Fruit fly (Drosophila melanogaster): ENCODE measurements around the gene Drak.

Drak gene

dm6 chrX:11464047-11464446 is 28.9 kb upstream of the Drak start:
- peak; percentile 65 for TF ChIP-seq sd (tag; optimal IDR thresholded peaks at IDR 0.05)
- TF ChIP-seq CG10431 (GFP tag; optimal IDR thresholded peaks at IDR 0.05): no peak
- TF ChIP-seq chinmo (GFP tag; IDR thresholded peaks at IDR 0.05; ENCODE audit: partially characterized antibody): 0 out of 4 replicates have a peak, but pooled peaks have one; percentile 23
- peak; percentile 23; the same call in 1 of the 3 replicates for TF ChIP-seq so (GFP tag; IDR thresholded peaks at IDR 0.05)
- peak; percentile 67; the same call in 2 of the 3 replicates for TF ChIP-seq sr (GFP tag; IDR thresholded peaks at IDR 0.05)
- TF ChIP-seq CG12769 (tag; optimal IDR thresholded peaks at IDR 0.05): peak; percentile 1
- TF ChIP-seq abd-A (tag; optimal IDR thresholded peaks at IDR 0.05): peak; percentile 13
- TF ChIP-seq Dll (GFP tag; IDR thresholded peaks at IDR 0.05; ENCODE audit: partially characterized antibody): no peak
- TF ChIP-seq cwo (GFP tag; optimal IDR thresholded peaks at IDR 0.05): peak; percentile 64

dm6 chrX:11466757-11467156 is 26.2 kb upstream of the Drak start:
- TF ChIP-seq CG1603 (tag; optimal IDR thresholded peaks at IDR 0.05): peak; percentile 32
- 0 out of 3 replicates have a peak, but pooled peaks have one; percentile 44 for TF ChIP-seq so (GFP tag; IDR thresholded peaks at IDR 0.05)
- no peak for TF ChIP-seq Dip3 (GFP tag; optimal IDR thresholded peaks at IDR 0.05)
- TF ChIP-seq CG6175 (GFP tag; IDR thresholded peaks at IDR 0.05): 0 out of 3 replicates have a peak, but pooled peaks have one; percentile 28
- TF ChIP-seq hkb (optimal IDR thresholded peaks at IDR 0.05): no peak
- 0 out of 2 replicates have a peak, but pooled peaks have one; percentile 18 for TF ChIP-seq hkb (GFP tag; IDR thresholded peaks at IDR 0.05)
- TF ChIP-seq CG32772 (GFP tag; IDR thresholded peaks at IDR 0.05): 0 out of 2 replicates have a peak, but pooled peaks have one; percentile 23
- no peak for TF ChIP-seq CG8924 (tag; optimal IDR thresholded peaks at IDR 0.05)
- TF ChIP-seq ro (GFP tag; IDR thresholded peaks at IDR 0.05): no peak
- peak; percentile 41; the same call in 1 of the 2 replicates for TF ChIP-seq Ptx1 (GFP tag; IDR thresholded peaks at IDR 0.05)
- no peak for TF ChIP-seq zen (tag; optimal IDR thresholded peaks at IDR 0.05)
- TF ChIP-seq CG16863 (GFP tag; optimal IDR thresholded peaks at IDR 0.05): no peak
- TF ChIP-seq Hr3 (GFP tag; optimal IDR thresholded peaks at IDR 0.05): no peak
- peak; percentile 14 for TF ChIP-seq CG7839 (tag; optimal IDR thresholded peaks at IDR 0.05)
- 0 out of 3 replicates have a peak, but pooled peaks have one; percentile 23 for TF ChIP-seq Optix (GFP tag; IDR thresholded peaks at IDR 0.05)
- TF ChIP-seq chm (GFP tag; IDR thresholded peaks at IDR 0.05): no peak
- TF ChIP-seq CG5245 (GFP tag; optimal IDR thresholded peaks at IDR 0.05): no peak
- TF ChIP-seq Ada2b (GFP tag; IDR thresholded peaks at IDR 0.05): 0 out of 2 replicates have a peak, but pooled peaks have one; percentile 22
- TF ChIP-seq sna (GFP tag; IDR thresholded peaks at IDR 0.05; ENCODE audit: partially characterized antibody): no peak
- no peak for TF ChIP-seq dpn (GFP tag; optimal IDR thresholded peaks at IDR 0.05)
- peak; percentile 62; the same call in 2 of the 3 replicates for TF ChIP-seq ci (GFP tag; IDR thresholded peaks at IDR 0.05)
- no peak for TF ChIP-seq CG11696 (GFP tag; IDR thresholded peaks at IDR 0.05)
- TF ChIP-seq mam (GFP tag; optimal IDR thresholded peaks at IDR 0.05): peak; percentile 22
- no peak for TF ChIP-seq CG30020 (tag; optimal IDR thresholded peaks at IDR 0.05)
- no peak for TF ChIP-seq nerfin-2 (GFP tag; IDR thresholded peaks at IDR 0.05; ENCODE audit: partially characterized antibody)
- no peak for TF ChIP-seq slou (GFP tag; optimal IDR thresholded peaks at IDR 0.05)
- TF ChIP-seq Awh (GFP tag; IDR thresholded peaks at IDR 0.05): 0 out of 2 replicates have a peak, but pooled peaks have one; percentile 12
- no peak for TF ChIP-seq prd (optimal IDR thresholded peaks at IDR 0.05)
- peak; percentile 30; the same call in 2 of the 3 replicates for TF ChIP-seq prd (GFP tag; IDR thresholded peaks at IDR 0.05)
- peak; percentile 7 for TF ChIP-seq CG30403 (GFP tag; optimal IDR thresholded peaks at IDR 0.05)
- 0 out of 2 replicates have a peak, but pooled peaks have one; percentile 32 for TF ChIP-seq CG14014 (GFP tag; IDR thresholded peaks at IDR 0.05)
- TF ChIP-seq gce (GFP tag; IDR thresholded peaks at IDR 0.05): no peak
- no peak for TF ChIP-seq CG8290 (GFP tag; optimal IDR thresholded peaks at IDR 0.05)
- peak in 1 of 2 experiments; percentile 25 for TF ChIP-seq CG8290 (tag; optimal IDR thresholded peaks at IDR 0.05)
- TF ChIP-seq gcm (GFP tag; optimal IDR thresholded peaks at IDR 0.05): no peak
- TF ChIP-seq Oli (tag; optimal IDR thresholded peaks at IDR 0.05): peak; percentile 15
- TF ChIP-seq D (optimal IDR thresholded peaks at IDR 0.05): no peak
- no peak for TF ChIP-seq D (GFP tag; optimal IDR thresholded peaks at IDR 0.05)
- peak; percentile 17; the same call in 1 of the 3 replicates for TF ChIP-seq CG14050 (GFP tag; IDR thresholded peaks at IDR 0.05)
- no peak for TF ChIP-seq dmrt11E (tag; optimal IDR thresholded peaks at IDR 0.05)
- no peak for TF ChIP-seq pan (optimal IDR thresholded peaks at IDR 0.05)
- peak in 1 of 2 experiments; percentile 52 for TF ChIP-seq pan (GFP tag; optimal IDR thresholded peaks at IDR 0.05 in 1 of 2, IDR thresholded peaks at IDR 0.05 in 1 of 2)

Data from whole organism, embryonic.